Worm (Caenorhabditis elegans) whole organism, mixed stage, embryonic: ENCODE measurements around the gene nhr-230.

ENCODE experiments used
- M03D4.4 ChIP-seq: sonication (generic microtip); optimal IDR thresholded peaks from 2 replicates; lab custom pipeline; 2017; ENCODE audit warnings: mild to moderate bottlenecking, missing genetic modification characterization, missing compliant biosample characterization
- bed-3 ChIP-seq: fragments of 200-800 bp; sonication (Bioruptor generic); optimal IDR thresholded peaks from 3 replicates; lab custom pipeline; 2018; ENCODE audit warnings: mild to moderate bottlenecking, missing genetic modification characterization, moderate library complexity, missing compliant biosample characterization
- blmp-1 ChIP-seq: fragments of 150-350 bp; optimal IDR thresholded peaks from 2 replicates; lab custom pipeline; 2014; ENCODE audit warnings: missing biosample characterization, missing genetic modification characterization
- ceh-39 ChIP-seq: fragments of 150-350 bp; optimal IDR thresholded peaks from 2 replicates; lab custom pipeline; 2014; ENCODE audit warnings: missing biosample characterization, missing genetic modification characterization
- ceh-43 ChIP-seq: fragments of 200-800 bp; sonication (Bioruptor generic); optimal IDR thresholded peaks from 2 replicates; lab custom pipeline; 2018; ENCODE audit warnings: mild to moderate bottlenecking, missing genetic modification characterization, moderate library complexity, missing compliant biosample characterization
- ceh-83 ChIP-seq: fragments of 200-800 bp; sonication (Bioruptor generic); optimal IDR thresholded peaks from 2 replicates; lab custom pipeline; 2018; ENCODE audit warnings: mild to moderate bottlenecking, missing genetic modification characterization, missing compliant biosample characterization
- ces-1 ChIP-seq: fragments of 150-350 bp; optimal IDR thresholded peaks from 2 replicates; lab custom pipeline; 2014; ENCODE audit warnings: missing biosample characterization, missing genetic modification reagents, missing genetic modification characterization
- cnd-1 ChIP-seq: fragments of 200-800 bp; sonication (Bioruptor generic); optimal IDR thresholded peaks from 2 replicates; lab custom pipeline; 2018; ENCODE audit warnings: mild to moderate bottlenecking, missing genetic modification characterization, missing compliant biosample characterization
- drap-1 ChIP-seq: fragments of 200-800 bp; sonication (Bioruptor generic); optimal IDR thresholded peaks from 3 replicates; lab custom pipeline; 2018; ENCODE audit warnings: mild to moderate bottlenecking, missing genetic modification characterization, missing compliant biosample characterization
- elt-1 ChIP-seq: sonication (generic microtip); optimal IDR thresholded peaks from 2 replicates; lab custom pipeline; 2017; ENCODE audit warnings: missing genetic modification characterization, mild to moderate bottlenecking, missing compliant biosample characterization, antibody characterized with exemption, moderate library complexity, borderline replicate concordance; ENCODE audit not compliant: insufficient read depth
- elt-3 ChIP-seq: fragments of 150-350 bp; optimal IDR thresholded peaks from 2 replicates; lab custom pipeline; 2014; ENCODE audit warnings: missing biosample characterization, missing genetic modification characterization
- flh-1 ChIP-seq: fragments of 200-800 bp; sonication (Bioruptor generic); optimal IDR thresholded peaks from 2 replicates; lab custom pipeline; 2018; ENCODE audit warnings: mild to moderate bottlenecking, missing genetic modification characterization, moderate library complexity, missing compliant biosample characterization
- ham-2 ChIP-seq: fragments of 200-800 bp; sonication (Bioruptor generic); optimal IDR thresholded peaks from 2 replicates; lab custom pipeline; 2018; ENCODE audit warnings: mild to moderate bottlenecking, missing genetic modification characterization, missing compliant biosample characterization
- hlh-1 ChIP-seq: fragments of 150-350 bp; optimal IDR thresholded peaks from 2 replicates; lab custom pipeline; 2014; ENCODE audit warnings: missing biosample characterization, missing genetic modification reagents, missing genetic modification characterization
- lin-13 ChIP-seq: fragments of 150-350 bp; optimal IDR thresholded peaks from 2 replicates; lab custom pipeline; 2014; ENCODE audit warnings: missing biosample characterization, missing genetic modification characterization
- lin-32 ChIP-seq: fragments of 200-800 bp; sonication (Bioruptor generic); optimal IDR thresholded peaks from 2 replicates; lab custom pipeline; 2018; ENCODE audit warnings: mild to moderate bottlenecking, missing genetic modification characterization, missing compliant biosample characterization
- lsy-2 ChIP-seq: fragments of 150-350 bp; optimal IDR thresholded peaks from 2 replicates; lab custom pipeline; 2014; ENCODE audit warnings: missing biosample characterization, missing genetic modification characterization
- mab-5 ChIP-seq: fragments of 150-350 bp; optimal IDR thresholded peaks from 2 replicates; lab custom pipeline; 2014; ENCODE audit warnings: missing biosample characterization, missing genetic modification characterization
- mep-1 ChIP-seq: fragments of 150-350 bp; optimal IDR thresholded peaks from 2 replicates; lab custom pipeline; 2017; ENCODE audit warnings: missing biosample characterization, missing genetic modification reagents, missing genetic modification characterization, inconsistent platforms
- mls-2 ChIP-seq: sonication (generic microtip); optimal IDR thresholded peaks from 2 replicates; lab custom pipeline; 2016; ENCODE audit warnings: mild to moderate bottlenecking, missing genetic modification characterization, moderate library complexity, missing compliant biosample characterization
- nhr-12 ChIP-seq: fragments of 150-350 bp; optimal IDR thresholded peaks from 2 replicates; lab custom pipeline; 2014; ENCODE audit warnings: missing biosample characterization, missing genetic modification characterization
- nhr-2 ChIP-seq: fragments of 150-350 bp; optimal IDR thresholded peaks from 2 replicates; lab custom pipeline; 2014; ENCODE audit warnings: missing biosample characterization, missing genetic modification characterization
- nhr-237 ChIP-seq: fragments of 150-350 bp; optimal IDR thresholded peaks from 2 replicates; lab custom pipeline; 2014; ENCODE audit warnings: missing biosample characterization, missing genetic modification characterization
- nhr-28 ChIP-seq: fragments of 150-350 bp; optimal IDR thresholded peaks from 2 replicates; lab custom pipeline; 2014; ENCODE audit warnings: missing biosample characterization, missing genetic modification characterization
- nhr-76 ChIP-seq: sonication (generic microtip); optimal IDR thresholded peaks from 2 replicates; lab custom pipeline; 2017; ENCODE audit warnings: missing biosample characterization, missing genetic modification characterization
- pha-4 ChIP-seq: fragments of 150-350 bp; optimal IDR thresholded peaks from 2 replicates; lab custom pipeline; 2018; ENCODE audit warnings: missing biosample characterization, missing genetic modification reagents, missing genetic modification characterization
- sem-2 ChIP-seq: fragments of 200-800 bp; sonication (Bioruptor generic); optimal IDR thresholded peaks from 2 replicates; lab custom pipeline; 2018; ENCODE audit warnings: mild to moderate bottlenecking, missing genetic modification characterization, missing compliant biosample characterization
- snpc-4 ChIP-seq: fragments of 150-350 bp; optimal IDR thresholded peaks from 2 replicates; lab custom pipeline; 2014; ENCODE audit warnings: missing biosample characterization, missing genetic modification characterization
- sptf-1 ChIP-seq: sonication (generic microtip); optimal IDR thresholded peaks from 2 replicates; lab custom pipeline; 2017; ENCODE audit warnings: mild to moderate bottlenecking, missing genetic modification characterization, moderate library complexity, missing compliant biosample characterization
- tbx-8 ChIP-seq: fragments of 200-800 bp; sonication (Bioruptor generic); optimal IDR thresholded peaks from 2 replicates; lab custom pipeline; 2018; ENCODE audit warnings: mild to moderate bottlenecking, missing genetic modification characterization, moderate library complexity, missing compliant biosample characterization
- unc-120 ChIP-seq: sonication (generic microtip); optimal IDR thresholded peaks from 2 replicates; lab custom pipeline; 2017; ENCODE audit warnings: missing genetic modification characterization, missing compliant biosample characterization; ENCODE audit not compliant: poor library complexity, severe bottlenecking
- unc-39 ChIP-seq: fragments of 150-350 bp; optimal IDR thresholded peaks from 2 replicates; lab custom pipeline; 2014; ENCODE audit warnings: missing biosample characterization, missing genetic modification characterization
- unc-62 ChIP-seq: fragments of 150-350 bp; optimal IDR thresholded peaks from 2 replicates; lab custom pipeline; 2014; ENCODE audit warnings: missing biosample characterization, missing genetic modification reagents, missing genetic modification characterization
- zip-8 ChIP-seq: fragments of 150-350 bp; optimal IDR thresholded peaks from 2 replicates; lab custom pipeline; 2014; ENCODE audit warnings: missing biosample characterization, missing genetic modification characterization
- ztf-11 ChIP-seq: fragments of 150-350 bp; optimal IDR thresholded peaks from 2 replicates; lab custom pipeline; 2014; ENCODE audit warnings: missing biosample characterization, missing genetic modification characterization

The nhr-230 gene

DNA sequence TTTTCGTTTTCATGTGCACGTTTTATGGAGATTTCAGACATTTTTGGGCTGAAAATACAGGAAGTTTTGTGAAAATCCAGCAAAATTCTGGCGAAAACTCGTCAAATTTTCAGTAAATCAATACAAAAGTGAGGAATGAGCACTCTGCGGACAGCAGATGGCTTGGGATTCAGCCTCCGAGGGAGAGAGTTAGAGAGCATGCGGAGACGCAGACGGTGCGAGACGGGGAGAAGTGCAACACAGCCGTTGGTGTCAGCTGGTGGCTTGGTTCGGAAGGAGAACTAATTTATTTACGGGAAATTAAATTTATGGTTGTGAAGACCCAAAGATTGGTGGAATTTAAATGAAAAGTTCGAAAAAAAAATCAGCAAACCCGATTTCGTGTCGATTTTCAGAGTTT, 38.0 kb upstream of the nhr-230 start, which contains the start of gene C54E10.6:
Gene C54E10.6 (minus strand): TSS at position 109 of the 400 bp plus-strand sequence.
- TF ChIP-seq tbx-8 (GFP tag; lab: Kevin White, UChicago) (no peak), drap-1 (GFP tag; lab: Kevin White, UChicago) (no peak), nhr-237 (no peak), sem-2 (GFP tag; lab: Kevin White, UChicago) (no peak), lin-13 (tag; lab: Kevin White, UChicago) (no peak), hlh-1 (tag; lab: Kevin White, UChicago) (peak; percentile 95), ceh-39 (tag; lab: Kevin White, UChicago) (no peak), ztf-11 (tag; lab: Kevin White, UChicago) (no peak), blmp-1 (tag; lab: Kevin White, UChicago) (no peak), lsy-2 (tag; lab: Kevin White, UChicago) (no peak), elt-1 (tag; lab: Kevin White, UChicago) (no peak), ces-1 (GFP tag; lab: Kevin White, UChicago) (peak; percentile 96), unc-120 (peak; percentile 12), nhr-28 (tag; lab: Kevin White, UChicago) (no peak), ham-2 (GFP tag; lab: Kevin White, UChicago) (no peak), flh-1 (GFP tag; lab: Kevin White, UChicago) (no peak), nhr-2 (no peak), pha-4 (no peak), mep-1 (peak; percentile 10), nhr-12 (tag; lab: Kevin White, UChicago) (no peak), mab-5 (no peak), unc-62 (GFP tag; lab: Kevin White, UChicago) (peak; percentile 23), lin-32 (GFP tag; lab: Kevin White, UChicago) (peak; percentile 73), snpc-4 (tag; lab: Kevin White, UChicago) (no peak), M03D4.4 (tag; lab: Kevin White, UChicago) (no peak), sptf-1 (tag; lab: Kevin White, UChicago) (no peak), ceh-43 (GFP tag; lab: Kevin White, UChicago) (no peak), cnd-1 (tag; lab: Kevin White, UChicago) (peak; percentile 80), ceh-83 (GFP tag; lab: Kevin White, UChicago) (no peak), mls-2 (tag; lab: Kevin White, UChicago) (no peak), unc-39 (tag; lab: Kevin White, UChicago) (no peak), elt-3 (no peak), zip-8 (tag; lab: Kevin White, UChicago) (no peak), bed-3 (GFP tag; lab: Kevin White, UChicago) (no peak), nhr-76 (tag; lab: Kevin White, UChicago) (no peak)

ce11 chrV:18810705-18811104, 35.9 kb upstream of the nhr-230 start, which contains the start of gene C54E10.3:
C54E10.3 (plus strand) TSS chrV:18811005.
- TF ChIP-seq lin-13 (tag; lab: Kevin White, UChicago), result no peak
- no peak for TF ChIP-seq lin-32 (GFP tag; lab: Kevin White, UChicago)
- no peak for TF ChIP-seq hlh-1 (tag; lab: Kevin White, UChicago)
- no peak for TF ChIP-seq pha-4
- no peak for TF ChIP-seq sem-2 (GFP tag; lab: Kevin White, UChicago)
- TF ChIP-seq unc-62 (GFP tag; lab: Kevin White, UChicago), result no peak
- TF ChIP-seq, all 35 proteins: peak for 0

ce11 chrV:18811360-18811759, 35.2 kb upstream of the nhr-230 start, which contains the start of gene C54E10.7:
C54E10.7 (plus strand) TSS chrV:18811660.
- TF ChIP-seq sptf-1 (tag; lab: Kevin White, UChicago) (no peak), ces-1 (GFP tag; lab: Kevin White, UChicago) (no peak)
- TF ChIP-seq, all 35 proteins: peak for 0

- TF ChIP-seq lin-32 (GFP tag; lab: Kevin White, UChicago), result no peak
- no peak for TF ChIP-seq ham-2 (GFP tag; lab: Kevin White, UChicago)
- no peak for TF ChIP-seq drap-1 (GFP tag; lab: Kevin White, UChicago)
- no peak for TF ChIP-seq cnd-1 (tag; lab: Kevin White, UChicago)
- no peak for TF ChIP-seq elt-3
- TF ChIP-seq bed-3 (GFP tag; lab: Kevin White, UChicago), result no peak
- TF ChIP-seq mep-1, result no peak
- TF ChIP-seq mls-2 (tag; lab: Kevin White, UChicago), result no peak
- no peak for TF ChIP-seq sem-2 (GFP tag; lab: Kevin White, UChicago)
- no peak for TF ChIP-seq nhr-12 (tag; lab: Kevin White, UChicago)
- TF ChIP-seq lsy-2 (tag; lab: Kevin White, UChicago), result no peak
These were observed 26.9 kb upstream of the nhr-230 start, which contains the start of gene ncs-5 for ce11 chrV:18819643-18820042. ncs-5 (plus strand) TSS chrV:18819766.
